Fruit fly (Drosophila melanogaster) whole organism, embryonic: ENCODE data around the gene SKIP.

Experiments
- ATbp ChIP-seq: fragments of 200-800 bp; sonication (Bioruptor generic); optimal IDR thresholded peaks from 2 replicates; lab custom pipeline; 2017; ENCODE audit warnings: missing biosample characterization, mild to moderate bottlenecking, missing genetic modification characterization, missing genetic modification reagents
- Asciz ChIP-seq: fragments of 200-800 bp; sonication (Bioruptor generic); optimal IDR thresholded peaks from 2 replicates; lab custom pipeline; 2017; ENCODE audit warnings: missing biosample characterization, mild to moderate bottlenecking, missing genetic modification characterization, missing genetic modification reagents
- CG10366 ChIP-seq: fragments of 200-800 bp; sonication (Bioruptor generic); IDR thresholded peaks from 2 replicates; pipeline ENCODE4 v1.3.6; 2022; ENCODE audit warnings: missing biosample characterization, missing genetic modification characterization
- CG10979 ChIP-seq: fragments of 200-800 bp; sonication (Bioruptor generic); optimal IDR thresholded peaks from 2 replicates; lab custom pipeline; 2018; ENCODE audit warnings: missing biosample characterization, mild to moderate bottlenecking, missing genetic modification characterization, moderate library complexity
- CG11085 ChIP-seq: fragments of 200-800 bp; sonication (Bioruptor generic); IDR thresholded peaks from 2 replicates; pipeline ENCODE4 v1.3.6; 2022; ENCODE audit warnings: missing biosample characterization, missing genetic modification characterization
- CG1233 ChIP-seq: fragments of 200-800 bp; sonication (Bioruptor generic); optimal IDR thresholded peaks from 4 replicates; lab custom pipeline; 2018; ENCODE audit warnings: missing biosample characterization, mild to moderate bottlenecking, missing genetic modification characterization
- CG14441 ChIP-seq: fragments of 200-800 bp; sonication (Bioruptor generic); IDR thresholded peaks from 2 replicates; pipeline ENCODE4 v1.3.6; 2022; ENCODE audit warnings: missing biosample characterization, missing genetic modification characterization
- CG17912 ChIP-seq: fragments of 200-800 bp; sonication (Bioruptor generic); optimal IDR thresholded peaks from 2 replicates; lab custom pipeline; 2018; ENCODE audit warnings: missing biosample characterization, mild to moderate bottlenecking, missing genetic modification characterization
- CG18262 ChIP-seq: fragments of 200-800 bp; optimal IDR thresholded peaks from 3 replicates; lab custom pipeline; 2019; ENCODE audit warnings: missing biosample characterization, mild to moderate bottlenecking, missing genetic modification characterization, moderate library complexity
- CG32532 ChIP-seq: fragments of 200-800 bp; sonication (Bioruptor generic); IDR thresholded peaks from 2 replicates; pipeline ENCODE4 v1.3.6; 2022; ENCODE audit warnings: missing biosample characterization, missing genetic modification characterization
- CG3407 ChIP-seq: fragments of 200-800 bp; sonication (Bioruptor generic); optimal IDR thresholded peaks from 2 replicates; lab custom pipeline; 2018; ENCODE audit warnings: missing biosample characterization, mild to moderate bottlenecking, missing genetic modification characterization
- CG34224 ChIP-seq: fragments of 200-800 bp; sonication (Bioruptor generic); IDR thresholded peaks from 3 replicates; pipeline ENCODE4 v1.3.6; 2022; ENCODE audit warnings: missing biosample characterization, missing genetic modification characterization; ENCODE audit not compliant: partially characterized antibody
- CG34376 ChIP-seq: fragments of 200-800 bp; sonication (Bioruptor generic); optimal IDR thresholded peaks from 2 replicates; lab custom pipeline; 2018; ENCODE audit warnings: missing biosample characterization, mild to moderate bottlenecking, missing genetic modification characterization
- CG6683 ChIP-seq: fragments of 200-800 bp; sonication (Bioruptor generic); optimal IDR thresholded peaks from 2 replicates; lab custom pipeline; 2017; ENCODE audit warnings: missing biosample characterization, mild to moderate bottlenecking, missing genetic modification characterization, missing genetic modification reagents
- CG6689 ChIP-seq: fragments of 200-800 bp; sonication (Bioruptor generic); IDR thresholded peaks from 2 replicates; pipeline ENCODE4 v1.3.6; 2022; ENCODE audit warnings: missing biosample characterization, missing genetic modification characterization
- CG7556 ChIP-seq: fragments of 200-800 bp; sonication (Bioruptor generic); optimal IDR thresholded peaks from 2 replicates; lab custom pipeline; 2017; ENCODE audit warnings: missing biosample characterization, mild to moderate bottlenecking, missing genetic modification characterization
- CG8478 ChIP-seq: fragments of >200 bp; optimal IDR thresholded peaks from 2 replicates; lab custom pipeline; 2018
- CG8944 ChIP-seq: fragments of 200-800 bp; sonication (Bioruptor generic); optimal IDR thresholded peaks from 3 replicates; lab custom pipeline; 2016; ENCODE audit warnings: missing biosample characterization, missing genetic modification characterization
- Dll ChIP-seq: fragments of 200-800 bp; sonication (Bioruptor generic); IDR thresholded peaks from 4 replicates; pipeline ENCODE4 v1.3.6; 2022; ENCODE audit warnings: missing biosample characterization, missing genetic modification characterization; ENCODE audit not compliant: partially characterized antibody
- Gsc ChIP-seq: fragments of 200-800 bp; sonication (Bioruptor generic); IDR thresholded peaks from 2 replicates; pipeline ENCODE4 v1.3.6; 2022; ENCODE audit warnings: missing biosample characterization, missing genetic modification characterization
- Gug ChIP-seq: fragments of 200-800 bp; sonication (Bioruptor generic); IDR thresholded peaks from 4 replicates; pipeline ENCODE4 v1.3.6; 2022; ENCODE audit warnings: missing biosample characterization, missing genetic modification characterization
- HLHmδ ChIP-seq: fragments of 200-800 bp; sonication (Bioruptor generic); optimal IDR thresholded peaks from 2 replicates; lab custom pipeline; 2018; ENCODE audit warnings: missing biosample characterization, mild to moderate bottlenecking, missing genetic modification characterization, moderate library complexity
- NFAT ChIP-seq: fragments of 200-800 bp; sonication (Bioruptor generic); IDR thresholded peaks from 2 replicates; pipeline ENCODE4 v1.3.6; 2022; ENCODE audit warnings: missing biosample characterization, missing genetic modification characterization
- Tbp ChIP-seq: fragments of >200 bp; optimal IDR thresholded peaks from 2 replicates; lab custom pipeline; 2018; ENCODE audit warnings: missing biosample characterization, missing genetic modification characterization
- ara ChIP-seq: fragments of 200-800 bp; sonication (Bioruptor generic); IDR thresholded peaks from 2 replicates; pipeline ENCODE4 v1.3.6; 2022; ENCODE audit warnings: missing biosample characterization, missing genetic modification characterization
- ase ChIP-seq: fragments of 200-800 bp; sonication (Bioruptor generic); IDR thresholded peaks from 3 replicates; pipeline ENCODE4 v1.3.6; 2022; ENCODE audit warnings: missing biosample characterization, missing genetic modification characterization
- ash1 ChIP-seq: fragments of 200-800 bp; sonication (Bioruptor generic); optimal IDR thresholded peaks from 2 replicates; lab custom pipeline; 2018; ENCODE audit warnings: missing biosample characterization, mild to moderate bottlenecking, missing genetic modification characterization
- bsh ChIP-seq, 2 experiments: fragments of 200-800 bp; sonication (Bioruptor generic); optimal IDR thresholded peaks; 2 replicates each; lab custom pipeline; 2017 to 2018; ENCODE audit warnings: mild to moderate bottlenecking in 2 of 2, missing biosample characterization in 2 of 2, missing genetic modification characterization in 2 of 2, moderate library complexity in 1 of 2
- btn ChIP-seq: fragments of 200-800 bp; sonication (Bioruptor generic); optimal IDR thresholded peaks from 2 replicates; lab custom pipeline; 2016; ENCODE audit warnings: missing biosample characterization, missing genetic modification characterization
- dm ChIP-seq: fragments of 200-800 bp; sonication (Bioruptor generic); optimal IDR thresholded peaks from 3 replicates; lab custom pipeline; 2016; ENCODE audit warnings: missing biosample characterization, missing genetic modification characterization
- esg ChIP-seq: fragments of 200-800 bp; sonication (Bioruptor generic); conservative IDR thresholded peaks from 2 replicates; pipeline ENCODE4 v1.3.6; 2022; ENCODE audit warnings: missing biosample characterization, missing genetic modification characterization
- hb ChIP-seq: fragments of 200-800 bp; sonication (Bioruptor generic); IDR thresholded peaks from 3 replicates; pipeline ENCODE4 v1.3.6; 2022; ENCODE audit warnings: missing biosample characterization, missing genetic modification characterization; ENCODE audit not compliant: partially characterized antibody
- hkb ChIP-seq, 2 experiments: fragments of 200-800 bp in 1 of 2; fragments of >200 bp in 1 of 2; sonication (Bioruptor generic) in 1 of 2; IDR thresholded peaks in 1 of 2; optimal IDR thresholded peaks in 1 of 2; 2 replicates each; pipeline versions ENCODE4 v1.3.6 to Lab custom; 2017 to 2022; ENCODE audit warnings: missing biosample characterization in 1 of 2, missing genetic modification characterization in 1 of 2
- klu ChIP-seq: fragments of 200-800 bp; sonication (Bioruptor generic); IDR thresholded peaks from 2 replicates; pipeline ENCODE4 v1.3.6; 2022; ENCODE audit warnings: missing biosample characterization, missing genetic modification characterization
- lov ChIP-seq, 2 experiments: fragments of 200-800 bp in 1 of 2; fragments of >200 bp in 1 of 2; sonication (Bioruptor generic) in 1 of 2; IDR thresholded peaks in 1 of 2; optimal IDR thresholded peaks in 1 of 2; 2 replicates in 1 of 2; 3 replicates in 1 of 2; pipeline versions ENCODE4 v1.3.6 to Lab custom; 2017 to 2022; ENCODE audit warnings: missing biosample characterization in 1 of 2, missing genetic modification characterization in 1 of 2
- maf-S ChIP-seq: fragments of 200-800 bp; sonication (Bioruptor generic); optimal IDR thresholded peaks from 2 replicates; lab custom pipeline; 2016; ENCODE audit warnings: missing biosample characterization, missing genetic modification characterization
- nerfin-1 ChIP-seq: fragments of 200-800 bp; sonication (Bioruptor generic); optimal IDR thresholded peaks from 3 replicates; lab custom pipeline; 2019; ENCODE audit warnings: missing biosample characterization, mild to moderate bottlenecking, missing genetic modification characterization, moderate library complexity
- nmo ChIP-seq: fragments of 200-800 bp; sonication (Bioruptor generic); optimal IDR thresholded peaks from 2 replicates; lab custom pipeline; 2018; ENCODE audit warnings: missing biosample characterization, mild to moderate bottlenecking, missing genetic modification characterization, moderate library complexity
- onecut ChIP-seq: fragments of 200-800 bp; sonication (Bioruptor generic); IDR thresholded peaks from 2 replicates; pipeline ENCODE4 v1.3.6; 2022; ENCODE audit warnings: missing biosample characterization, missing genetic modification characterization
- pan ChIP-seq, 4 experiments: fragments of >200 bp in 3 of 4; fragments of 200-800 bp in 1 of 4; sonication (Bioruptor generic) in 1 of 4; optimal IDR thresholded peaks in 3 of 4; IDR thresholded peaks in 1 of 4; 2 replicates each; pipeline versions ENCODE4 v1.3.6 to Lab custom; 2017 to 2022; ENCODE audit warnings: missing biosample characterization in 2 of 4, missing genetic modification characterization in 2 of 4, mixed read lengths in 1 of 4
- pfk ChIP-seq: fragments of 200-800 bp; sonication (Bioruptor generic); optimal IDR thresholded peaks from 2 replicates; lab custom pipeline; 2018; ENCODE audit warnings: missing biosample characterization, mild to moderate bottlenecking, missing genetic modification characterization, moderate library complexity
- rib ChIP-seq: fragments of 200-800 bp; sonication (Bioruptor generic); IDR thresholded peaks from 2 replicates; pipeline ENCODE4 v1.3.6; 2022; ENCODE audit warnings: missing biosample characterization, missing genetic modification characterization
- shn ChIP-seq: fragments of 200-800 bp; sonication (Bioruptor generic); optimal IDR thresholded peaks from 3 replicates; lab custom pipeline; 2016; ENCODE audit warnings: missing biosample characterization, missing genetic modification characterization
- sim ChIP-seq: fragments of 200-800 bp; sonication (Bioruptor generic); IDR thresholded peaks from 2 replicates; pipeline ENCODE4 v1.3.6; 2022; ENCODE audit warnings: missing biosample characterization, missing genetic modification characterization
- sisA ChIP-seq: fragments of 200-800 bp; sonication (Bioruptor generic); IDR thresholded peaks from 2 replicates; pipeline ENCODE4 v1.3.6; 2022; ENCODE audit warnings: missing biosample characterization, missing genetic modification characterization
- sug ChIP-seq: fragments of 200-800 bp; optimal IDR thresholded peaks from 2 replicates; lab custom pipeline; 2019; ENCODE audit warnings: missing biosample characterization, mild to moderate bottlenecking, missing genetic modification characterization, moderate library complexity
- tap ChIP-seq: fragments of 200-800 bp; optimal IDR thresholded peaks from 3 replicates; lab custom pipeline; 2019; ENCODE audit warnings: missing biosample characterization, mild to moderate bottlenecking, missing genetic modification characterization, moderate library complexity
- usp ChIP-seq: fragments of >200 bp; optimal IDR thresholded peaks from 2 replicates; lab custom pipeline; 2017; ENCODE audit warnings: missing biosample characterization, missing genetic modification characterization
- vvl ChIP-seq: fragments of 200-800 bp; sonication (Bioruptor generic); IDR thresholded peaks from 2 replicates; pipeline ENCODE4 v1.3.6; 2022; ENCODE audit warnings: missing biosample characterization, missing genetic modification characterization
- yki ChIP-seq: fragments of >200 bp; optimal IDR thresholded peaks from 3 replicates; lab custom pipeline; 2018

The SKIP gene

dm6 chr3R:22139113-22139512, 5.5 kb downstream of the SKIP start (continued):
- TF ChIP-seq ase (GFP tag; lab: Robert Waterston, UW): peak; percentile 77
- TF ChIP-seq ara (GFP tag; lab: Robert Waterston, UW): peak; percentile 84
- no peak for TF ChIP-seq sug (tag; lab: Kevin White, UChicago)
- no peak for TF ChIP-seq CG8478
- TF ChIP-seq rib (GFP tag; lab: Robert Waterston, UW): no peak
- no peak for TF ChIP-seq CG17912 (GFP tag; lab: Kevin White, UChicago)
- peak; percentile 83 to 86 for TF ChIP-seq bsh (GFP tag; optimal IDR thresholded peaks at IDR 0.05; lab: Kevin White, UChicago)
- peak; percentile 35 for TF ChIP-seq maf-S
- peak; percentile 79 for TF ChIP-seq ATbp (GFP tag; lab: Kevin White, UChicago)
- TF ChIP-seq CG1233 (GFP tag; lab: Kevin White, UChicago): peak; percentile 47
- no peak for TF ChIP-seq CG34376
- peak; percentile 31 for TF ChIP-seq tap (tag; lab: Kevin White, UChicago)
- peak; percentile 60 for TF ChIP-seq onecut (GFP tag; lab: Robert Waterston, UW)
- no peak for TF ChIP-seq pan (optimal IDR thresholded peaks at IDR 0.05; lab: Kevin White, UChicago)
- peak in 1 of 2 experiments; percentile 75 for TF ChIP-seq pan (GFP tag; optimal IDR thresholded peaks at IDR 0.05 in 1 of 2, IDR thresholded peaks at IDR 0.05 in 1 of 2)
- peak; percentile 75 for TF ChIP-seq sisA (GFP tag; lab: Robert Waterston, UW)
- no peak for TF ChIP-seq klu (GFP tag; lab: Robert Waterston, UW)
- TF ChIP-seq sim: peak; percentile 56; the same call in 1 of the 2 replicates
- TF ChIP-seq yki (lab: Kevin White, UChicago): no peak
- TF ChIP-seq HLHmδ (GFP tag; lab: Kevin White, UChicago): no peak
- TF ChIP-seq CG10366 (GFP tag; lab: Robert Waterston, UW): peak; percentile 72
- TF ChIP-seq CG14441: peak; percentile 67
- peak; percentile 26 for TF ChIP-seq dm (GFP tag; lab: Kevin White, UChicago)
- peak; percentile 51 for TF ChIP-seq CG8944 (GFP tag; lab: Kevin White, UChicago)
- no peak for TF ChIP-seq hkb (optimal IDR thresholded peaks at IDR 0.05; lab: Kevin White, UChicago)
- TF ChIP-seq hkb (GFP tag; IDR thresholded peaks at IDR 0.05; lab: Robert Waterston, UW): peak; percentile 81
- no peak for TF ChIP-seq Tbp
- peak; percentile 43 for TF ChIP-seq btn (GFP tag; lab: Kevin White, UChicago)
- TF ChIP-seq usp: no peak
- TF ChIP-seq Dll (GFP tag; lab: Robert Waterston, UW): no peak
- peak; percentile 68 for TF ChIP-seq CG32532 (GFP tag; lab: Robert Waterston, UW)
- TF ChIP-seq nerfin-1: no peak
- TF ChIP-seq CG6689 (GFP tag; lab: Robert Waterston, UW): peak; percentile 83
- no peak for TF ChIP-seq NFAT (GFP tag; lab: Robert Waterston, UW)
- no peak for TF ChIP-seq hb (GFP tag; lab: Robert Waterston, UW)
- peak; percentile 79 for TF ChIP-seq CG18262 (tag; lab: Kevin White, UChicago)
- peak; percentile 40 for TF ChIP-seq CG3407 (GFP tag; lab: Kevin White, UChicago)
- TF ChIP-seq ash1: no peak
- no peak for TF ChIP-seq lov (optimal IDR thresholded peaks at IDR 0.05; lab: Kevin White, UChicago)
- TF ChIP-seq lov (GFP tag; IDR thresholded peaks at IDR 0.05; lab: Robert Waterston, UW): peak; percentile 74; the same call in 2 of the 3 replicates
- TF ChIP-seq vvl: peak; percentile 80
- peak; percentile 37 for TF ChIP-seq shn (GFP tag; lab: Kevin White, UChicago)
- TF ChIP-seq nmo: peak; percentile 74
- TF ChIP-seq CG7556 (GFP tag; lab: Kevin White, UChicago): peak; percentile 49
- TF ChIP-seq esg (GFP tag; lab: Robert Waterston, UW): peak; percentile 66
- peak; percentile 65; the same call in 3 of the 4 replicates for TF ChIP-seq Gug
- 0 out of 2 replicates have a peak, but pooled peaks have one; percentile 23 for TF ChIP-seq CG11085 (GFP tag; lab: Robert Waterston, UW)
- peak; percentile 81 for TF ChIP-seq CG10979 (tag; lab: Kevin White, UChicago)
- peak; percentile 48 for TF ChIP-seq Asciz
- TF ChIP-seq CG6683 (GFP tag; lab: Kevin White, UChicago): peak; percentile 61
- no peak for TF ChIP-seq pfk (GFP tag; lab: Kevin White, UChicago)
- TF ChIP-seq Gsc (GFP tag; lab: Robert Waterston, UW): peak; percentile 58; the same call in 1 of the 2 replicates
- no peak for TF ChIP-seq CG34224
